Fruit fly (Drosophila melanogaster): Measurements from ENCODE around the gene CG4678.

Gene CG4678

dm6 chrX:16672904-16673303 lies 23.0 kb upstream of the CG4678 start:
- TF ChIP-seq Myc (optimal IDR thresholded peaks at IDR 0.05), result no peak
- no peak for TF ChIP-seq OdsH (GFP tag; optimal IDR thresholded peaks at IDR 0.05)
- no peak for TF ChIP-seq sage (GFP tag; optimal IDR thresholded peaks at IDR 0.05)
- TF ChIP-seq CrebA (GFP tag; optimal IDR thresholded peaks at IDR 0.05; ENCODE audit: borderline replicate concordance), result no peak
- TF ChIP-seq Jra (GFP tag; optimal IDR thresholded peaks at IDR 0.05), result no peak
- no peak for TF ChIP-seq Abd-B (GFP tag; optimal IDR thresholded peaks at IDR 0.05)
- no peak for TF ChIP-seq Hr78 (GFP tag; optimal IDR thresholded peaks at IDR 0.05)
- TF ChIP-seq br (GFP tag; optimal IDR thresholded peaks at IDR 0.05), result no peak
- no peak for TF ChIP-seq Rel (GFP tag; optimal IDR thresholded peaks at IDR 0.05)
- no peak for TF ChIP-seq Rel (tag; optimal IDR thresholded peaks at IDR 0.05)
- no peak for TF ChIP-seq Dfd (GFP tag; optimal IDR thresholded peaks at IDR 0.05)
- no peak for TF ChIP-seq pan (optimal IDR thresholded peaks at IDR 0.05)

dm6 chrX:16674538-16674937 lies 21.4 kb upstream of the CG4678 start:
- TF ChIP-seq GATAd (GFP tag; optimal IDR thresholded peaks at IDR 0.05), result no peak
- TF ChIP-seq Mio (GFP tag; optimal IDR thresholded peaks at IDR 0.05), result no peak
- no peak for TF ChIP-seq Sp1 (GFP tag; optimal IDR thresholded peaks at IDR 0.05)
- TF ChIP-seq dmrt93B (GFP tag; optimal IDR thresholded peaks at IDR 0.05), result no peak
- TF ChIP-seq Abd-B (GFP tag; optimal IDR thresholded peaks at IDR 0.05), result no peak
- TF ChIP-seq CG32264 (GFP tag; optimal IDR thresholded peaks at IDR 0.05), result no peak
- no peak for TF ChIP-seq foxo (GFP tag; optimal IDR thresholded peaks at IDR 0.05)
- TF ChIP-seq Dif (GFP tag; optimal IDR thresholded peaks at IDR 0.05; ENCODE audit: partially characterized antibody), result no peak
- TF ChIP-seq jim (GFP tag; optimal IDR thresholded peaks at IDR 0.05), result no peak
- TF ChIP-seq psq (GFP tag; optimal IDR thresholded peaks at IDR 0.05), result no peak
- TF ChIP-seq N (GFP tag; optimal IDR thresholded peaks at IDR 0.05), result no peak
- no peak for TF ChIP-seq dl (GFP tag; optimal IDR thresholded peaks at IDR 0.05; ENCODE audit: insufficient read depth in 1 of 2, partially characterized antibody in 2 of 2)

DNA sequence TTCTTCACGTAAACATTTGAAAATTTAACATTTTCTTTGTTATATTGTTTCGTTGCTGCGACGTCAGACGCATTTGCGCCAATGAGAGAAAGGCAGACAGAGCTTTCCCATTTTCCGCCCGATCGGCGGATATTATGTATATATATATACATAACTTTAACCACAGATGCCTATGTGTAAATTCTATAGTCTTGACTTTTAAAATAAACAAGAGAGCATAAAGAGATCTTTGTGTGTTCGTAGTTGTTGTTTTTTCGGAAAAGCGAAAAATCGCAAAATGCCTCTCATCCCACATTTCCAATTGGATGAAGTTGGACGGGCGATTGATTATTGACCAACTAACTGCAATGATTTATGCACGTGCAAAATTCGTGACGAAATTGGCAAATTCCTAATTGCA lies 19.3 kb upstream of the CG4678 start, which contains the start of gene CG13012:
Gene CG13012, minus strand, starts transcription at position 101 of the 400 bp plus-strand sequence.
- TF ChIP-seq OdsH (GFP tag; optimal IDR thresholded peaks at IDR 0.05), result no peak
- TF ChIP-seq Mio (GFP tag; optimal IDR thresholded peaks at IDR 0.05), result no peak
- TF ChIP-seq dmrt93B (GFP tag; optimal IDR thresholded peaks at IDR 0.05), result no peak
- no peak for TF ChIP-seq Vsx2 (GFP tag; optimal IDR thresholded peaks at IDR 0.05; ENCODE audit: partially characterized antibody)
- no peak for TF ChIP-seq h (GFP tag; optimal IDR thresholded peaks at IDR 0.05)
- TF ChIP-seq CG32264 (GFP tag; optimal IDR thresholded peaks at IDR 0.05), result no peak
- TF ChIP-seq brk (GFP tag; optimal IDR thresholded peaks at IDR 0.05), result no peak
- TF ChIP-seq Rel (GFP tag; optimal IDR thresholded peaks at IDR 0.05), result no peak
- no peak for TF ChIP-seq Rel (tag; optimal IDR thresholded peaks at IDR 0.05)
- TF ChIP-seq tai (GFP tag; optimal IDR thresholded peaks at IDR 0.05), result no peak
- no peak for TF ChIP-seq br (GFP tag; optimal IDR thresholded peaks at IDR 0.05)
- TF ChIP-seq woc (GFP tag; optimal IDR thresholded peaks at IDR 0.05), result no peak
- no peak for TF ChIP-seq Hr83 (GFP tag; optimal IDR thresholded peaks at IDR 0.05; ENCODE audit: poor library complexity, severe bottlenecking)
- TF ChIP-seq sage (GFP tag; optimal IDR thresholded peaks at IDR 0.05), result no peak
- TF ChIP-seq ey (GFP tag; optimal IDR thresholded peaks at IDR 0.05), result no peak
- TF ChIP-seq Hr78 (GFP tag; optimal IDR thresholded peaks at IDR 0.05), result no peak
- TF ChIP-seq Dif (GFP tag; optimal IDR thresholded peaks at IDR 0.05; ENCODE audit: partially characterized antibody), result no peak
- TF ChIP-seq foxo (GFP tag; optimal IDR thresholded peaks at IDR 0.05), result no peak

DNA sequence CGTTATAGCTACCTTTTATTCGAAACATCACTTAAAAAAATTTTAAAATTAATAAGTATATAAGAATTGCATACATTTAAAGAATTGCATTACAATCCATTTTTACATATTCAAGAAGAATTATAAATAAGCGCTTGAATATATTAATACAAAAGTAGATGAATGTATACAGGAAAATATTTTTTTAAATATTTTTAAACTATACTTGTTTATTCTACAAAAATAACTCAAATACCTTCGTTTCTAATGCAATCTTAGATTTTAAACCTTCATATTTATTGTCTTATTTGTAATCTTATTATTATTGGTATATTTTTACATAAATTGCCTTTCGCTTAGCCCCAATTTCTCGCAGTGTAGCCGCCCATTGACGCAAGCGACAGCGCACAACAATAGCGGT lies 18.8 kb upstream of the CG4678 start:
- TF ChIP-seq Sp1 (GFP tag; optimal IDR thresholded peaks at IDR 0.05) (peak; percentile 20), HLH106 (tag; optimal IDR thresholded peaks at IDR 0.05) (peak; percentile 22), h (GFP tag; optimal IDR thresholded peaks at IDR 0.05) (no peak)

DNA sequence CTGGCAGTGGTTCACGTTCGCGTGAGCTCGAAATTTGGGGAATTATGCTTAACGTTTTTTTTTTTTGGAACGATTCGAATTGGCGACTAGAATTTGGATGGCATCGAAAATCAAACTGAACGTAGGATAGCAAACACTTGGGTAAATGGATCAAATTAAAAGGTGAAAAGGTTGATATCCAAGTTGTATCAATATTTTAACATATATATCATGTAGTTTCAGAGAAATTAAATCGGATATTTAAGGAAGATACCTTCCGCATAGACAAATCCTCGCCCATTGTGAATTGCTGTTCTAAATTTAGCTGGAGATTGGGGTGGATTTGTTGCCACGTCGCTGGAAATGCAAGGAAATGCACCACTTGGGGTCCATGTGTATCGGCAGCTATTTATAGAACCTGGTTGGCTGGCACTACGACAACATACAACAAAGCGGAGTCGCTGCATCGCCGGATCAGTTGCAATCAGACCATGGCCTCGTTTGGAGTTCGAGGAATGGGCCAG lies 17.0 kb upstream of the CG4678 start, which contains the start of the genes CG13010 and sing:
Gene CG13010, minus strand, starts transcription at position 101 of the 503 bp plus-strand sequence.
Gene sing, plus strand, starts transcription at position 453 of the 503 bp plus-strand sequence.
- no peak for TF ChIP-seq dsf (GFP tag; optimal IDR thresholded peaks at IDR 0.05; ENCODE audit: borderline replicate concordance)
- TF ChIP-seq br (GFP tag; optimal IDR thresholded peaks at IDR 0.05), result no peak
- TF ChIP-seq sage (GFP tag; optimal IDR thresholded peaks at IDR 0.05), result no peak
- TF ChIP-seq GATAd (GFP tag; optimal IDR thresholded peaks at IDR 0.05), result no peak
- no peak for TF ChIP-seq Dif (GFP tag; optimal IDR thresholded peaks at IDR 0.05; ENCODE audit: partially characterized antibody)
- no peak for TF ChIP-seq CG32264 (GFP tag; optimal IDR thresholded peaks at IDR 0.05)
- TF ChIP-seq OdsH (GFP tag; optimal IDR thresholded peaks at IDR 0.05), result no peak
- TF ChIP-seq fru (GFP tag; optimal IDR thresholded peaks at IDR 0.05), result no peak
- no peak for TF ChIP-seq usp (GFP tag; optimal IDR thresholded peaks at IDR 0.05)
- no peak for TF ChIP-seq Mio (GFP tag; optimal IDR thresholded peaks at IDR 0.05)
- TF ChIP-seq rgr (GFP tag; optimal IDR thresholded peaks at IDR 0.05), result no peak

All from whole organism, wandering third instar larva.